Fruit fly (Drosophila melanogaster) whole organism, wandering third instar larva: ENCODE data around the gene CG15022.
A peak's percentile ranks its signal among the peaks of the same experiment; 100 is the strongest.

Experiments used
- CG32264 ChIP-seq: fragments of 200-800 bp; sonication (Bioruptor generic); optimal IDR thresholded peaks from 2 replicates; lab custom pipeline; 2016; ENCODE audit warnings: missing biosample characterization, missing genetic modification characterization
- CG9705 ChIP-seq: fragments of 200-800 bp; sonication (Bioruptor generic); optimal IDR thresholded peaks from 2 replicates; lab custom pipeline; 2018; ENCODE audit warnings: missing biosample characterization, mild to moderate bottlenecking, missing genetic modification characterization
- CrebA ChIP-seq: fragments of 200-800 bp; sonication (Bioruptor generic); optimal IDR thresholded peaks from 2 replicates; lab custom pipeline; 2016; ENCODE audit warnings: missing biosample characterization, mild to moderate bottlenecking, missing genetic modification characterization, borderline replicate concordance
- Dfd ChIP-seq: fragments of >200 bp; optimal IDR thresholded peaks from 2 replicates; lab custom pipeline; 2017; ENCODE audit warnings: missing biosample characterization, missing genetic modification characterization
- GATAd ChIP-seq: sonication (Bioruptor generic); optimal IDR thresholded peaks from 2 replicates; lab custom pipeline; 2016; ENCODE audit warnings: missing biosample characterization, missing genetic modification characterization
- HLH106 ChIP-seq: fragments of 200-800 bp; optimal IDR thresholded peaks from 3 replicates; lab custom pipeline; 2019; ENCODE audit warnings: missing biosample characterization, mild to moderate bottlenecking, missing genetic modification characterization, moderate library complexity
- Hnf4 ChIP-seq: fragments of 200-800 bp; sonication (Bioruptor generic); optimal IDR thresholded peaks from 2 replicates; lab custom pipeline; 2016; ENCODE audit warnings: missing biosample characterization, mild to moderate bottlenecking, missing genetic modification characterization
- Hr78 ChIP-seq: fragments of >200 bp; optimal IDR thresholded peaks from 2 replicates; lab custom pipeline; 2017; ENCODE audit warnings: missing biosample characterization, missing genetic modification characterization
- Hr83 ChIP-seq: fragments of 200-300 bp; sonication (Bioruptor generic); optimal IDR thresholded peaks from 2 replicates; lab custom pipeline; 2016; ENCODE audit warnings: missing biosample characterization, mild to moderate bottlenecking, missing genetic modification characterization, moderate library complexity; ENCODE audit not compliant: poor library complexity, severe bottlenecking
- Myc ChIP-seq: fragments of >200 bp; optimal IDR thresholded peaks from 2 replicates; lab custom pipeline; 2017
- N ChIP-seq: fragments of >200 bp; optimal IDR thresholded peaks from 2 replicates; lab custom pipeline; 2018; ENCODE audit warnings: missing biosample characterization, missing external identifiers, missing genetic modification characterization
- OdsH ChIP-seq: fragments of 200-800 bp; sonication (Bioruptor generic); optimal IDR thresholded peaks from 2 replicates; lab custom pipeline; 2016; ENCODE audit warnings: missing biosample characterization, mild to moderate bottlenecking, missing genetic modification characterization
- Rel ChIP-seq, 2 experiments: fragments of 200-800 bp; sonication (Bioruptor generic) in 1 of 2; optimal IDR thresholded peaks; 2 replicates in 1 of 2; 3 replicates in 1 of 2; lab custom pipeline; 2016 to 2019; ENCODE audit warnings: mild to moderate bottlenecking in 2 of 2, missing biosample characterization in 2 of 2, missing genetic modification characterization in 2 of 2, moderate library complexity in 1 of 2
- Sp1 ChIP-seq: fragments of 200-800 bp; sonication (Bioruptor generic); optimal IDR thresholded peaks from 3 replicates; lab custom pipeline; 2019; ENCODE audit warnings: missing biosample characterization, mild to moderate bottlenecking, missing genetic modification characterization, moderate library complexity
- Vsx2 ChIP-seq: fragments of 200-300, 225-300 bp; sonication (Bioruptor generic); optimal IDR thresholded peaks from 2 replicates; lab custom pipeline; 2018; ENCODE audit warnings: missing biosample characterization, missing genetic modification characterization; ENCODE audit not compliant: partially characterized antibody
- br ChIP-seq: fragments of 200-800 bp; sonication (Bioruptor generic); optimal IDR thresholded peaks from 2 replicates; lab custom pipeline; 2016; ENCODE audit warnings: missing biosample characterization, missing genetic modification characterization
- brk ChIP-seq: fragments of 200-800 bp; sonication (Bioruptor generic); optimal IDR thresholded peaks from 2 replicates; lab custom pipeline; 2016; ENCODE audit warnings: missing biosample characterization, mild to moderate bottlenecking, missing genetic modification characterization
- dl ChIP-seq, 2 experiments: fragments of 175-275, 200-275 bp in 1 of 2; fragments of 200-275 bp in 1 of 2; sonication (Bioruptor generic); optimal IDR thresholded peaks; lab custom pipeline; 2018; ENCODE audit warnings: mild to moderate bottlenecking in 2 of 2, missing biosample characterization in 2 of 2, missing genetic modification characterization in 2 of 2, moderate library complexity in 2 of 2; ENCODE audit not compliant: partially characterized antibody in 2 of 2, insufficient read depth in 1 of 2
- dmrt93B ChIP-seq: fragments of 200-800 bp; sonication (Bioruptor generic); optimal IDR thresholded peaks from 2 replicates; lab custom pipeline; 2018; ENCODE audit warnings: missing biosample characterization, mild to moderate bottlenecking, missing genetic modification characterization
- dsf ChIP-seq: sonication (Bioruptor generic); optimal IDR thresholded peaks from 2 replicates; lab custom pipeline; 2016; ENCODE audit warnings: missing biosample characterization, missing genetic modification characterization, borderline replicate concordance
- ey ChIP-seq: fragments of 200-800 bp; sonication (Bioruptor generic); optimal IDR thresholded peaks from 2 replicates; lab custom pipeline; 2016; ENCODE audit warnings: missing biosample characterization, missing genetic modification characterization
- fru ChIP-seq: fragments of 200-800 bp; sonication (Bioruptor generic); optimal IDR thresholded peaks from 3 replicates; lab custom pipeline; 2016; ENCODE audit warnings: missing biosample characterization, mild to moderate bottlenecking, missing genetic modification characterization
- lola ChIP-seq: fragments of >200 bp; optimal IDR thresholded peaks from 2 replicates; lab custom pipeline; 2017; ENCODE audit warnings: missing biosample characterization, missing genetic modification characterization
- psq ChIP-seq: fragments of 200-800 bp; sonication (Bioruptor generic); optimal IDR thresholded peaks from 3 replicates; lab custom pipeline; 2017; ENCODE audit warnings: missing biosample characterization, mild to moderate bottlenecking, missing genetic modification characterization, moderate library complexity
- rgr ChIP-seq: fragments of 200-800 bp; sonication (Bioruptor generic); optimal IDR thresholded peaks from 3 replicates; lab custom pipeline; 2016; ENCODE audit warnings: missing biosample characterization, mild to moderate bottlenecking, missing genetic modification characterization
- sage ChIP-seq: fragments of 200-800 bp; sonication (Bioruptor generic); optimal IDR thresholded peaks from 2 replicates; lab custom pipeline; 2016; ENCODE audit warnings: missing biosample characterization, mild to moderate bottlenecking, missing genetic modification characterization
- sv ChIP-seq: fragments of 200-800 bp; sonication (Bioruptor generic); optimal IDR thresholded peaks from 3 replicates; lab custom pipeline; 2016; ENCODE audit warnings: missing biosample characterization, missing genetic modification characterization
- tai ChIP-seq: sonication (Bioruptor generic); optimal IDR thresholded peaks from 2 replicates; lab custom pipeline; 2016; ENCODE audit warnings: missing biosample characterization, missing genetic modification characterization
- usp ChIP-seq: fragments of >200 bp; optimal IDR thresholded peaks from 2 replicates; lab custom pipeline; 2017; ENCODE audit warnings: missing biosample characterization, missing genetic modification characterization
- woc ChIP-seq: sonication (Bioruptor generic); optimal IDR thresholded peaks from 2 replicates; lab custom pipeline; 2016; ENCODE audit warnings: missing biosample characterization, mild to moderate bottlenecking, missing genetic modification characterization

Gene CG15022

dm6 chr3L:4489490-4489889 lies 29.4 kb upstream of the CG15022 start:
- TF ChIP-seq tai (GFP tag; lab: Kevin White, UChicago): no peak
- TF ChIP-seq CrebA (GFP tag; lab: Kevin White, UChicago): no peak
- TF ChIP-seq dsf: no peak
- TF ChIP-seq, all 38 proteins: peak for 0

- TF ChIP-seq br (GFP tag; lab: Kevin White, UChicago) (no peak), Rel (GFP tag; optimal IDR thresholded peaks at IDR 0.05; lab: Kevin White, UChicago) (no peak), Rel (tag; optimal IDR thresholded peaks at IDR 0.05; lab: Kevin White, UChicago) (no peak), Hnf4 (GFP tag; lab: Kevin White, UChicago) (no peak), Dfd (no peak), Myc (lab: Kevin White, UChicago) (peak; percentile 50), N (GFP tag; lab: Kevin White, UChicago) (peak; percentile 27), dl (GFP tag; optimal IDR thresholded peaks at IDR 0.05; lab: Kevin White, UChicago; ENCODE audit: insufficient read depth in 1 of 2, partially characterized antibody in 2 of 2) (no peak), woc (GFP tag; lab: Kevin White, UChicago) (no peak), lola (GFP tag; lab: Kevin White, UChicago) (no peak), sage (GFP tag; lab: Kevin White, UChicago) (no peak), Sp1 (no peak), Hr78 (GFP tag; lab: Kevin White, UChicago) (no peak), CG32264 (GFP tag; lab: Kevin White, UChicago) (no peak), usp (GFP tag; lab: Kevin White, UChicago) (no peak), dmrt93B (GFP tag; lab: Kevin White, UChicago) (no peak), CG9705 (GFP tag; lab: Kevin White, UChicago) (no peak), GATAd (GFP tag; lab: Kevin White, UChicago) (no peak)
Measured at dm6 chr3L:4484623-4485022, 24.5 kb upstream of the CG15022 start.

dm6 chr3L:4482509-4482908 lies 22.4 kb upstream of the CG15022 start, which contains the start of gene CG11350:
Gene CG11350 (plus strand): TSS chr3L:4482809.
- TF ChIP-seq CG9705 (GFP tag; lab: Kevin White, UChicago) (no peak), br (GFP tag; lab: Kevin White, UChicago) (no peak), woc (GFP tag; lab: Kevin White, UChicago) (no peak), usp (GFP tag; lab: Kevin White, UChicago) (no peak), rgr (GFP tag; lab: Kevin White, UChicago) (no peak), sage (GFP tag; lab: Kevin White, UChicago) (no peak), OdsH (GFP tag; lab: Kevin White, UChicago) (no peak), ey (GFP tag; lab: Kevin White, UChicago) (no peak)

DNA sequence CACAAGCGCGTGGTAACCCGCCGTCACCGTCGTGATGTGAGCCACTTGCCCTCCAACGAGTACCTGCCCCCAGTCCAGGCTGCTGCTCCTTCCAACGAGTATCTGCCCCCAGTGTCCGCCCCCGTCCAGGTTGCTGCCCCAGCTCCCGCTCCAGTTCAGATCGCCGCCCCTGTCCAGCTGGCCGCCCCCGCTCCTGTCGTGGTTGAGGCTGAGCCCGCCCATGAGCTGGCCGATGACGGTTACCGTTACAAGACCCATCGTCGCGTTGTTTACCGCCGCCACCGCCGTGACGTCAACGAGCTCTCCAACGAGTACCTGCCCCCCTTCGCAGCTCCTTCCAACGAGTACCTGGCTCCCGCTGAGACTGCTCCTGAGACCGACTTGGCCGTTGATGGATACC lies 20.6 kb upstream of the CG15022 start:
- TF ChIP-seq woc (GFP tag; lab: Kevin White, UChicago) (no peak), OdsH (GFP tag; lab: Kevin White, UChicago) (no peak), br (GFP tag; lab: Kevin White, UChicago) (no peak), GATAd (GFP tag; lab: Kevin White, UChicago) (no peak), brk (GFP tag; lab: Kevin White, UChicago) (no peak), sv (GFP tag; lab: Kevin White, UChicago) (no peak), dmrt93B (GFP tag; lab: Kevin White, UChicago) (no peak), rgr (GFP tag; lab: Kevin White, UChicago) (no peak), psq (GFP tag; lab: Kevin White, UChicago) (no peak), Hr83 (GFP tag; lab: Kevin White, UChicago) (no peak)

DNA sequence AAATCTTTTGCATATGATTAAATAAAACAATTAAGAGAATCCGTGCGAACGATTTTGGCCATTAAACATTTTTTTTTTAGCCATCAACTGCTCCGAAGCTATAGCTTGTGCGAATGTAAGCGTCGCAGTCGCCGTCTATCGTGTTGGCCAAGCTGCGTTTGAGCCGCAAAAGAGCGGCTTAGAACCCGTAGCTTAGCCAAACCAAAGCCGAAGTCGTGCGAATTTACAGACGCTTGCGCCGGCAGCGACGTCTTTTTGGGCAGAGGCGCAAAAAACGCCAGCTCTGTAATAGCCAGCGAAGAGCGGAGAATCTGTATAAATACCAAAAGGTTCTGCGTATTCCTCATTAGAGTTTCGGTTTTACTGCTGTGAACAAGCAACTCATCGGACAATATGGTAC lies 19.8 kb upstream of the CG15022 start, which contains the start of gene CG7465:
Gene CG7465 (plus strand): TSS at position 346 of the 400 bp plus-strand sequence.
- TF ChIP-seq Vsx2: no peak
- no peak for TF ChIP-seq GATAd (GFP tag; lab: Kevin White, UChicago)
- no peak for TF ChIP-seq woc (GFP tag; lab: Kevin White, UChicago)
- TF ChIP-seq HLH106 (tag; lab: Kevin White, UChicago): no peak
- no peak for TF ChIP-seq Myc (lab: Kevin White, UChicago)
- no peak for TF ChIP-seq Hnf4 (GFP tag; lab: Kevin White, UChicago)
- TF ChIP-seq fru: no peak
- TF ChIP-seq psq (GFP tag; lab: Kevin White, UChicago): no peak
- no peak for TF ChIP-seq dmrt93B (GFP tag; lab: Kevin White, UChicago)
- no peak for TF ChIP-seq Dfd
- TF ChIP-seq Rel (GFP tag; optimal IDR thresholded peaks at IDR 0.05; lab: Kevin White, UChicago): no peak
- no peak for TF ChIP-seq Rel (tag; optimal IDR thresholded peaks at IDR 0.05; lab: Kevin White, UChicago)
